Worm (Caenorhabditis elegans) whole organism, late embryonic: ENCODE data around the gene F49E11.2.

Source experiments
- K09A11.1 ChIP-seq: sonication (generic microtip); optimal IDR thresholded peaks from 2 replicates; lab custom pipeline; 2017; ENCODE audit warnings: antibody characterized with exemption, mild to moderate bottlenecking, missing genetic modification characterization, missing compliant biosample characterization; ENCODE audit not compliant: insufficient read depth
- ahr-1 ChIP-seq: sonication (generic microtip); optimal IDR thresholded peaks from 2 replicates; lab custom pipeline; 2016; ENCODE audit warnings: missing genetic modification characterization, missing compliant biosample characterization
- ama-1 ChIP-seq: fragments of 150-350 bp; optimal IDR thresholded peaks from 2 replicates; lab custom pipeline; 2014
- fkh-10 ChIP-seq: fragments of 150-350 bp; optimal IDR thresholded peaks from 2 replicates; lab custom pipeline; 2014; ENCODE audit warnings: missing biosample characterization, missing genetic modification reagents, missing genetic modification characterization
- npax-4 ChIP-seq: sonication (generic microtip); optimal IDR thresholded peaks from 2 replicates; lab custom pipeline; 2016; ENCODE audit warnings: missing genetic modification characterization, missing compliant biosample characterization
- odd-2 ChIP-seq: sonication (generic microtip); optimal IDR thresholded peaks from 2 replicates; lab custom pipeline; 2017; ENCODE audit warnings: antibody characterized with exemption, mild to moderate bottlenecking, missing genetic modification characterization, missing compliant biosample characterization
- pax-1 ChIP-seq: fragments of 150-350 bp; optimal IDR thresholded peaks from 2 replicates; lab custom pipeline; 2014; ENCODE audit warnings: missing biosample characterization, missing genetic modification characterization
- pqm-1 ChIP-seq: sonication (generic microtip); optimal IDR thresholded peaks from 2 replicates; lab custom pipeline; 2016; ENCODE audit warnings: missing genetic modification characterization, missing compliant biosample characterization
- sdc-2 ChIP-seq: sonication (generic microtip); optimal IDR thresholded peaks from 2 replicates; lab custom pipeline; 2016; ENCODE audit warnings: missing genotype, missing genetic modification characterization, missing compliant biosample characterization
- ttx-3 ChIP-seq: sonication (generic microtip); optimal IDR thresholded peaks from 2 replicates; lab custom pipeline; 2016; ENCODE audit warnings: missing genetic modification reagents, missing genetic modification characterization, missing compliant biosample characterization
- unc-86 ChIP-seq: sonication (generic microtip); optimal IDR thresholded peaks from 2 replicates; lab custom pipeline; 2016; ENCODE audit warnings: missing genetic modification characterization, missing compliant biosample characterization
- zip-5 ChIP-seq: sonication (generic microtip); optimal IDR thresholded peaks from 2 replicates; lab custom pipeline; 2016; ENCODE audit warnings: missing genetic modification characterization, missing compliant biosample characterization

- TF ChIP-seq pax-1 (tag; lab: Kevin White, UChicago) (no peak), unc-86 (tag; lab: Kevin White, UChicago) (no peak), odd-2 (no peak), sdc-2 (tag; lab: Kevin White, UChicago) (no peak), ttx-3 (no peak), ahr-1 (tag; lab: Kevin White, UChicago) (no peak), pqm-1 (no peak), zip-5 (tag; lab: Kevin White, UChicago) (no peak), npax-4 (no peak), fkh-10 (no peak), ama-1 (no peak), K09A11.1 (no peak)
Measured at ce11 chrIV:13032153-13032552, 6.6 kb downstream of the F49E11.2 start.
